Worm (Caenorhabditis elegans) whole organism, L1 larva: ENCODE data around the gene pals-24.
"Not testable (repeated sequence)": the region's sequence is repeated elsewhere in the genome, so short reads cannot be mapped to it uniquely, and the experiment has no call there.

Source experiments
- blmp-1 ChIP-seq: fragments of 150-350 bp; optimal IDR thresholded peaks from 2 replicates; lab custom pipeline; 2014; ENCODE audit warnings: missing biosample characterization, missing genetic modification characterization
- ces-1 ChIP-seq: fragments of 150-350 bp; optimal IDR thresholded peaks from 2 replicates; lab custom pipeline; 2014; ENCODE audit warnings: missing biosample characterization, missing genetic modification reagents, missing genetic modification characterization
- efl-1 ChIP-seq, 4 experiments: fragments of 150-350 bp; optimal IDR thresholded peaks in 3 of 4; peaks in 1 of 4; 1 replicate in 1 of 4; 2 replicates in 3 of 4; lab custom pipeline; 2014; ENCODE audit warnings: missing biosample characterization in 2 of 4, missing genetic modification characterization in 2 of 4, missing genetic modification reagents in 2 of 4
- fkh-10 ChIP-seq: sonication (generic microtip); optimal IDR thresholded peaks from 2 replicates; lab custom pipeline; 2017; ENCODE audit warnings: missing biosample characterization, missing genetic modification reagents, missing genetic modification characterization
- fkh-4 ChIP-seq: sonication (generic microtip); optimal IDR thresholded peaks from 2 replicates; lab custom pipeline; 2016; ENCODE audit warnings: missing compliant biosample characterization, missing genetic modification characterization, borderline replicate concordance
- lin-13 ChIP-seq: fragments of 150-350 bp; optimal IDR thresholded peaks from 2 replicates; lab custom pipeline; 2014; ENCODE audit warnings: missing biosample characterization, missing genetic modification reagents, missing genetic modification characterization
- nhr-12 ChIP-seq: sonication (generic microtip); optimal IDR thresholded peaks from 2 replicates; lab custom pipeline; 2017; ENCODE audit warnings: missing biosample characterization, missing genetic modification characterization
- nhr-237 ChIP-seq: fragments of 150-350 bp; optimal IDR thresholded peaks from 2 replicates; lab custom pipeline; 2014; ENCODE audit warnings: missing biosample characterization, missing genetic modification characterization
- nhr-76 ChIP-seq: sonication (generic microtip); optimal IDR thresholded peaks from 2 replicates; lab custom pipeline; 2017; ENCODE audit warnings: missing biosample characterization, missing genetic modification characterization
- ztf-4 ChIP-seq: fragments of 150-350 bp; optimal IDR thresholded peaks from 2 replicates; lab custom pipeline; 2014; ENCODE audit warnings: missing biosample characterization, missing genetic modification characterization

ce11 chrIII:98822-99221 is 21.4 kb upstream of the pals-24 start, which contains the start of gene C29F9.9:
- not testable (repeated sequence) for TF ChIP-seq fkh-10 (GFP tag; lab: Kevin White, UChicago); lin-13; nhr-237 (tag; lab: Kevin White, UChicago); efl-1 (optimal IDR thresholded peaks at IDR 0.05; lab: Kevin White, UChicago); efl-1 (GFP tag; optimal IDR thresholded peaks at IDR 0.05 in 1 of 2; lab: Kevin White, UChicago); blmp-1 (tag; lab: Kevin White, UChicago); ces-1 (GFP tag; lab: Kevin White, UChicago); nhr-76 (tag; lab: Kevin White, UChicago); fkh-4 (tag; lab: Kevin White, UChicago); ztf-4 (tag; lab: Kevin White, UChicago); nhr-12 (tag; lab: Kevin White, UChicago)
